1 fruit fly cellular context compared by ENCODE assay signal in genomic region chr3L:22847679-22848118, dm6.
A peak's percentile ranks its signal among the peaks of the same experiment; 100 is the strongest.
TF ChIP-seq lines count a peak whose summit lies in the region.

No protein-coding gene starts in this region.

TF ChIP-seq in whole organism, embryonic, 481 proteins besides CTCF, POLR2A, EP300 and RAD21 (continued from another document and continues in another):
- TF ChIP-seq ci (GFP tag; IDR thresholded peaks at IDR 0.05; lab: Robert Waterston, UW) = peak; percentile 21; the same call in 1 of the 3 replicates
- TF ChIP-seq CG2889 (GFP tag; IDR thresholded peaks at IDR 0.05; lab: Robert Waterston, UW) = no peak
- TF ChIP-seq Dip3 (GFP tag; optimal IDR thresholded peaks at IDR 0.05; lab: Kevin White, UChicago) = no peak
- peak; percentile 4 for TF ChIP-seq CG15269 (tag; optimal IDR thresholded peaks at IDR 0.05; lab: Kevin White, UChicago)
- no peak for TF ChIP-seq Sin3A (optimal IDR thresholded peaks at IDR 0.05; lab: Kevin White, UChicago)
- peak; percentile 8 for TF ChIP-seq CG13894 (tag; optimal IDR thresholded peaks at IDR 0.05; lab: Kevin White, UChicago)
- TF ChIP-seq CG3065 (GFP tag; optimal IDR thresholded peaks at IDR 0.05; lab: Kevin White, UChicago) = no peak
- TF ChIP-seq ac (GFP tag; optimal IDR thresholded peaks at IDR 0.05; lab: Kevin White, UChicago) = no peak
- no peak for TF ChIP-seq shn (GFP tag; optimal IDR thresholded peaks at IDR 0.05; lab: Kevin White, UChicago)
- no peak for TF ChIP-seq CG12236 (GFP tag; optimal IDR thresholded peaks at IDR 0.05; lab: Kevin White, UChicago)
- TF ChIP-seq Ptx1 (GFP tag; IDR thresholded peaks at IDR 0.05; lab: Robert Waterston, UW) = no peak
- TF ChIP-seq NK7.1 (GFP tag; optimal IDR thresholded peaks at IDR 0.05; lab: Kevin White, UChicago) = no peak
- TF ChIP-seq lmd (GFP tag; IDR thresholded peaks at IDR 0.05; lab: Robert Waterston, UW) = no peak
- TF ChIP-seq CG16779 (GFP tag; IDR thresholded peaks at IDR 0.05; lab: Robert Waterston, UW) = no peak
- TF ChIP-seq dpn (GFP tag; optimal IDR thresholded peaks at IDR 0.05; lab: Kevin White, UChicago) = no peak
- TF ChIP-seq CG6683 (GFP tag; optimal IDR thresholded peaks at IDR 0.05; lab: Kevin White, UChicago) = no peak
- TF ChIP-seq trh (GFP tag; optimal IDR thresholded peaks at IDR 0.05; lab: Kevin White, UChicago) = no peak
- no peak for TF ChIP-seq CG10543 (GFP tag; optimal IDR thresholded peaks at IDR 0.05; lab: Kevin White, UChicago)
- TF ChIP-seq CG8765 (GFP tag; IDR thresholded peaks at IDR 0.05; lab: Robert Waterston, UW) = no peak
- no peak for TF ChIP-seq CG9215 (GFP tag; IDR thresholded peaks at IDR 0.05; lab: Robert Waterston, UW)
- TF ChIP-seq Nf-YC (tag; optimal IDR thresholded peaks at IDR 0.05; lab: Kevin White, UChicago) = no peak
- TF ChIP-seq CG12769 (tag; optimal IDR thresholded peaks at IDR 0.05; lab: Kevin White, UChicago) = peak; percentile 49
- TF ChIP-seq CG4424 (GFP tag; optimal IDR thresholded peaks at IDR 0.05; lab: Kevin White, UChicago) = no peak
- TF ChIP-seq oc (tag; optimal IDR thresholded peaks at IDR 0.05; lab: Kevin White, UChicago) = no peak
- TF ChIP-seq crol (GFP tag; IDR thresholded peaks at IDR 0.05; lab: Robert Waterston, UW) = no peak
- no peak for TF ChIP-seq CG3726 (GFP tag; IDR thresholded peaks at IDR 0.05; lab: Robert Waterston, UW)
- no peak for TF ChIP-seq peb (GFP tag; IDR thresholded peaks at IDR 0.05; lab: Robert Waterston, UW)
- TF ChIP-seq CG17912 (GFP tag; optimal IDR thresholded peaks at IDR 0.05; lab: Kevin White, UChicago) = no peak
- no peak for TF ChIP-seq CG13296 (GFP tag; optimal IDR thresholded peaks at IDR 0.05; lab: Kevin White, UChicago)
- peak; percentile 31 for TF ChIP-seq pros (GFP tag; optimal IDR thresholded peaks at IDR 0.05; lab: Kevin White, UChicago)
- no peak for TF ChIP-seq CG16863 (GFP tag; optimal IDR thresholded peaks at IDR 0.05; lab: Kevin White, UChicago)
- TF ChIP-seq CG7963 (GFP tag; IDR thresholded peaks at IDR 0.05; lab: Robert Waterston, UW; ENCODE audit: partially characterized antibody) = peak; percentile 92
- TF ChIP-seq H15 (GFP tag; IDR thresholded peaks at IDR 0.05; lab: Robert Waterston, UW) = no peak
- TF ChIP-seq CG10147 (GFP tag; optimal IDR thresholded peaks at IDR 0.05; lab: Kevin White, UChicago) = no peak
- no peak for TF ChIP-seq Hmx (GFP tag; optimal IDR thresholded peaks at IDR 0.05; lab: Kevin White, UChicago)
- TF ChIP-seq phol (tag; optimal IDR thresholded peaks at IDR 0.05; lab: Kevin White, UChicago) = no peak
- no peak for TF ChIP-seq luna (GFP tag; optimal IDR thresholded peaks at IDR 0.05; lab: Kevin White, UChicago)
- no peak for TF ChIP-seq chn (GFP tag; optimal IDR thresholded peaks at IDR 0.05; lab: Kevin White, UChicago)
- no peak for TF ChIP-seq CG10979 (tag; optimal IDR thresholded peaks at IDR 0.05; lab: Kevin White, UChicago)
- no peak for TF ChIP-seq unpg (GFP tag; optimal IDR thresholded peaks at IDR 0.05; lab: Kevin White, UChicago)
- TF ChIP-seq CG12155 (GFP tag; optimal IDR thresholded peaks at IDR 0.05; lab: Kevin White, UChicago) = no peak
- no peak for TF ChIP-seq CG12104 (GFP tag; optimal IDR thresholded peaks at IDR 0.05; lab: Kevin White, UChicago)
- TF ChIP-seq ATbp (GFP tag; optimal IDR thresholded peaks at IDR 0.05; lab: Kevin White, UChicago) = no peak
- no peak for TF ChIP-seq fd3F (GFP tag; optimal IDR thresholded peaks at IDR 0.05; lab: Kevin White, UChicago)
- TF ChIP-seq fd64A (GFP tag; optimal IDR thresholded peaks at IDR 0.05; lab: Kevin White, UChicago) = no peak
- TF ChIP-seq z (GFP tag; IDR thresholded peaks at IDR 0.05; lab: Robert Waterston, UW) = no peak
- no peak for TF ChIP-seq kni (GFP tag; optimal IDR thresholded peaks at IDR 0.05; lab: Kevin White, UChicago)
- TF ChIP-seq YL-1 (GFP tag; optimal IDR thresholded peaks at IDR 0.05; lab: Kevin White, UChicago) = no peak
- TF ChIP-seq Bteb2 (GFP tag; optimal IDR thresholded peaks at IDR 0.05; lab: Kevin White, UChicago) = no peak
- no peak for TF ChIP-seq CG7357 (GFP tag; IDR thresholded peaks at IDR 0.05; lab: Robert Waterston, UW)
- peak; percentile 37; the same call in 1 of the 2 replicates for TF ChIP-seq CG32532 (GFP tag; IDR thresholded peaks at IDR 0.05; lab: Robert Waterston, UW)
- TF ChIP-seq seq (GFP tag; IDR thresholded peaks at IDR 0.05; lab: Robert Waterston, UW) = no peak
- TF ChIP-seq sob (GFP tag; IDR thresholded peaks at IDR 0.05; lab: Robert Waterston, UW) = peak; percentile 33; the same call in 1 of the 2 replicates
- no peak for TF ChIP-seq CG9817 (tag; optimal IDR thresholded peaks at IDR 0.05; lab: Kevin White, UChicago)
- TF ChIP-seq Ets65A (GFP tag; lab: Kevin White, UChicago) = peak; percentile 26
- TF ChIP-seq CG4360 (GFP tag; IDR thresholded peaks at IDR 0.05; lab: Robert Waterston, UW) = no peak
- TF ChIP-seq Lhr (GFP tag; optimal IDR thresholded peaks at IDR 0.05; lab: Kevin White, UChicago) = no peak
- no peak for TF ChIP-seq CG14965 (GFP tag; optimal IDR thresholded peaks at IDR 0.05; lab: Kevin White, UChicago; ENCODE audit: borderline replicate concordance)
- no peak for TF ChIP-seq stc (GFP tag; IDR thresholded peaks at IDR 0.05; lab: Robert Waterston, UW)
- TF ChIP-seq CG9609 (GFP tag; optimal IDR thresholded peaks at IDR 0.05; lab: Kevin White, UChicago) = no peak
- TF ChIP-seq CG5245 (GFP tag; optimal IDR thresholded peaks at IDR 0.05; lab: Kevin White, UChicago) = no peak
- no peak for TF ChIP-seq btn (GFP tag; optimal IDR thresholded peaks at IDR 0.05; lab: Kevin White, UChicago)
- no peak for TF ChIP-seq CG11085 (GFP tag; IDR thresholded peaks at IDR 0.05; lab: Robert Waterston, UW)
- TF ChIP-seq CG2129 (GFP tag; IDR thresholded peaks at IDR 0.05; lab: Robert Waterston, UW; ENCODE audit: partially characterized antibody) = no peak
- TF ChIP-seq CG4854 (GFP tag; optimal IDR thresholded peaks at IDR 0.05; lab: Kevin White, UChicago) = no peak
- no peak for TF ChIP-seq gsb-n (tag; optimal IDR thresholded peaks at IDR 0.05; lab: Kevin White, UChicago)
- no peak for TF ChIP-seq bab2 (GFP tag; optimal IDR thresholded peaks at IDR 0.05; lab: Kevin White, UChicago)
- no peak for TF ChIP-seq ab (GFP tag; optimal IDR thresholded peaks at IDR 0.05; lab: Kevin White, UChicago)
- no peak for TF ChIP-seq CG10565 (GFP tag; optimal IDR thresholded peaks at IDR 0.05; lab: Kevin White, UChicago)
- TF ChIP-seq CG10274 (GFP tag; optimal IDR thresholded peaks at IDR 0.05; lab: Kevin White, UChicago) = no peak
- TF ChIP-seq Atf3 (GFP tag; optimal IDR thresholded peaks at IDR 0.05; lab: Kevin White, UChicago) = no peak
- TF ChIP-seq ind (GFP tag; optimal IDR thresholded peaks at IDR 0.05; lab: Kevin White, UChicago) = no peak
- peak; percentile 60 for TF ChIP-seq sens (GFP tag; lab: Kevin White, UChicago)
- no peak for TF ChIP-seq Xbp1 (GFP tag; optimal IDR thresholded peaks at IDR 0.05; lab: Kevin White, UChicago)
- TF ChIP-seq Meics (GFP tag; optimal IDR thresholded peaks at IDR 0.05; lab: Kevin White, UChicago) = no peak
- TF ChIP-seq Hr51 (GFP tag; optimal IDR thresholded peaks at IDR 0.05; lab: Kevin White, UChicago) = no peak
- peak; percentile 95 for TF ChIP-seq bbx (GFP tag; IDR thresholded peaks at IDR 0.05; lab: Robert Waterston, UW; ENCODE audit: partially characterized antibody)
- TF ChIP-seq CG7928 (GFP tag; optimal IDR thresholded peaks at IDR 0.05; lab: Kevin White, UChicago) = no peak
- TF ChIP-seq CG17568 (GFP tag; optimal IDR thresholded peaks at IDR 0.05; lab: Kevin White, UChicago) = no peak
- no peak for TF ChIP-seq Trl (optimal IDR thresholded peaks at IDR 0.05; lab: Kevin White, UChicago)
- TF ChIP-seq Trl (GFP tag; optimal IDR thresholded peaks at IDR 0.05; lab: Kevin White, UChicago) = no peak
- no peak for TF ChIP-seq pan (optimal IDR thresholded peaks at IDR 0.05; lab: Kevin White, UChicago)
- TF ChIP-seq pan (GFP tag; optimal IDR thresholded peaks at IDR 0.05 in 1 of 2, IDR thresholded peaks at IDR 0.05 in 1 of 2) = no peak
- no peak for TF ChIP-seq dysf (GFP tag; IDR thresholded peaks at IDR 0.05; lab: Robert Waterston, UW)
- TF ChIP-seq CG10431 (GFP tag; optimal IDR thresholded peaks at IDR 0.05; lab: Kevin White, UChicago) = no peak
- no peak for TF ChIP-seq abd-A (tag; optimal IDR thresholded peaks at IDR 0.05; lab: Kevin White, UChicago)
- TF ChIP-seq CG3163 (GFP tag; optimal IDR thresholded peaks at IDR 0.05; lab: Kevin White, UChicago) = no peak
- no peak for TF ChIP-seq Max (GFP tag; optimal IDR thresholded peaks at IDR 0.05; lab: Kevin White, UChicago)
- TF ChIP-seq CG1024 (GFP tag; IDR thresholded peaks at IDR 0.05; lab: Robert Waterston, UW) = no peak
- TF ChIP-seq CG15479 (GFP tag; optimal IDR thresholded peaks at IDR 0.05; lab: Kevin White, UChicago) = no peak
- TF ChIP-seq gcm (GFP tag; optimal IDR thresholded peaks at IDR 0.05; lab: Kevin White, UChicago) = peak; percentile 1
- no peak for TF ChIP-seq kay (GFP tag; optimal IDR thresholded peaks at IDR 0.05; lab: Kevin White, UChicago)
- TF ChIP-seq CG11504 (tag; optimal IDR thresholded peaks at IDR 0.05; lab: Kevin White, UChicago) = no peak
- no peak for TF ChIP-seq Hey (tag; optimal IDR thresholded peaks at IDR 0.05; lab: Kevin White, UChicago)
- TF ChIP-seq ara (GFP tag; IDR thresholded peaks at IDR 0.05; lab: Robert Waterston, UW) = no peak
- TF ChIP-seq trem (tag; optimal IDR thresholded peaks at IDR 0.05; lab: Kevin White, UChicago) = peak; percentile 9
- TF ChIP-seq Vsx1 (GFP tag; optimal IDR thresholded peaks at IDR 0.05; lab: Kevin White, UChicago) = no peak
- TF ChIP-seq CG7745 (tag; optimal IDR thresholded peaks at IDR 0.05; lab: Kevin White, UChicago) = no peak
- TF ChIP-seq Hmr (GFP tag; optimal IDR thresholded peaks at IDR 0.05; lab: Kevin White, UChicago) = no peak
- no peak for TF ChIP-seq CG12659 (GFP tag; optimal IDR thresholded peaks at IDR 0.05; lab: Kevin White, UChicago)
- no peak for TF ChIP-seq H2.0 (GFP tag; IDR thresholded peaks at IDR 0.05; lab: Robert Waterston, UW)
- no peak for TF ChIP-seq CHES-1-like (GFP tag; optimal IDR thresholded peaks at IDR 0.05; lab: Kevin White, UChicago)
- no peak for TF ChIP-seq chm (GFP tag; IDR thresholded peaks at IDR 0.05; lab: Robert Waterston, UW)
- no peak for TF ChIP-seq CG10267 (tag; optimal IDR thresholded peaks at IDR 0.05; lab: Kevin White, UChicago)
- no peak for TF ChIP-seq ewg (GFP tag; optimal IDR thresholded peaks at IDR 0.05; lab: Kevin White, UChicago)
- TF ChIP-seq CG15696 (tag; optimal IDR thresholded peaks at IDR 0.05; lab: Kevin White, UChicago) = no peak
- TF ChIP-seq CG34224 (GFP tag; IDR thresholded peaks at IDR 0.05; lab: Robert Waterston, UW; ENCODE audit: partially characterized antibody) = peak; percentile 70; the same call in 2 of the 3 replicates
- TF ChIP-seq maf-S (GFP tag; optimal IDR thresholded peaks at IDR 0.05; lab: Kevin White, UChicago) = no peak
- no peak for TF ChIP-seq sisA (GFP tag; IDR thresholded peaks at IDR 0.05; lab: Robert Waterston, UW)
- TF ChIP-seq cad (GFP tag; optimal IDR thresholded peaks at IDR 0.05; lab: Kevin White, UChicago) = peak; percentile 32
- no peak for TF ChIP-seq pzg (GFP tag; optimal IDR thresholded peaks at IDR 0.05; lab: Kevin White, UChicago)
- TF ChIP-seq al (GFP tag; IDR thresholded peaks at IDR 0.05; lab: Robert Waterston, UW) = no peak
- no peak for TF ChIP-seq Hr39 (optimal IDR thresholded peaks at IDR 0.05; lab: Kevin White, UChicago)
- TF ChIP-seq schlank (tag; optimal IDR thresholded peaks at IDR 0.05; lab: Kevin White, UChicago) = no peak
- TF ChIP-seq MBD-R2 (GFP tag; IDR thresholded peaks at IDR 0.05; lab: Robert Waterston, UW) = no peak
- TF ChIP-seq gfzf (GFP tag; optimal IDR thresholded peaks at IDR 0.05; lab: Kevin White, UChicago) = no peak
- TF ChIP-seq nerfin-1 (tag; optimal IDR thresholded peaks at IDR 0.05; lab: Kevin White, UChicago) = no peak
- no peak for TF ChIP-seq Atf6 (GFP tag; IDR thresholded peaks at IDR 0.05; lab: Robert Waterston, UW)
- no peak for TF ChIP-seq bcd (GFP tag; optimal IDR thresholded peaks at IDR 0.05; lab: Kevin White, UChicago)
- TF ChIP-seq sim (GFP tag; IDR thresholded peaks at IDR 0.05; lab: Robert Waterston, UW) = 0 out of 2 replicates have a peak, but pooled peaks have one; percentile 29
- TF ChIP-seq CG31388 (GFP tag; optimal IDR thresholded peaks at IDR 0.05; lab: Kevin White, UChicago) = no peak
- TF ChIP-seq CG31224 (GFP tag; IDR thresholded peaks at IDR 0.05; lab: Robert Waterston, UW) = no peak
- no peak for TF ChIP-seq CG7556 (GFP tag; optimal IDR thresholded peaks at IDR 0.05; lab: Kevin White, UChicago)
- no peak for TF ChIP-seq Mrtf (GFP tag; IDR thresholded peaks at IDR 0.05; lab: Robert Waterston, UW)
- TF ChIP-seq Sox100B (GFP tag; optimal IDR thresholded peaks at IDR 0.05; lab: Kevin White, UChicago) = no peak
- TF ChIP-seq Dip2 (GFP tag; IDR thresholded peaks at IDR 0.05; lab: Robert Waterston, UW) = no peak
- no peak for TF ChIP-seq en (GFP tag; optimal IDR thresholded peaks at IDR 0.05; lab: Kevin White, UChicago)
- TF ChIP-seq CG10654 (GFP tag; optimal IDR thresholded peaks at IDR 0.05; lab: Kevin White, UChicago) = no peak
- TF ChIP-seq pum (GFP tag; optimal IDR thresholded peaks at IDR 0.05; lab: Kevin White, UChicago) = no peak
- peak; percentile 7; the same call in 1 of the 3 replicates for TF ChIP-seq gce (GFP tag; IDR thresholded peaks at IDR 0.05; lab: Robert Waterston, UW)
- no peak for TF ChIP-seq CG8478 (optimal IDR thresholded peaks at IDR 0.05; lab: Kevin White, UChicago)
- no peak for TF ChIP-seq jumu (GFP tag; optimal IDR thresholded peaks at IDR 0.05; lab: Kevin White, UChicago)
- peak; percentile 98 for TF ChIP-seq CG6791 (GFP tag; IDR thresholded peaks at IDR 0.05; lab: Robert Waterston, UW; ENCODE audit: partially characterized antibody)
- peak; percentile 4 for TF ChIP-seq CG18262 (tag; optimal IDR thresholded peaks at IDR 0.05; lab: Kevin White, UChicago)
- TF ChIP-seq CG17361 (GFP tag; IDR thresholded peaks at IDR 0.05; lab: Robert Waterston, UW) = no peak
- 0 out of 2 replicates have a peak, but pooled peaks have one; percentile 15 for TF ChIP-seq CG17328 (GFP tag; IDR thresholded peaks at IDR 0.05; lab: Robert Waterston, UW)
- TF ChIP-seq Gug (GFP tag; IDR thresholded peaks at IDR 0.05; lab: Robert Waterston, UW) = 0 out of 4 replicates have a peak, but pooled peaks have one; percentile 35
- no peak for TF ChIP-seq croc (GFP tag; conservative IDR thresholded peaks at IDR 0.05; lab: Robert Waterston, UW)
- no peak for TF ChIP-seq CG1832 (GFP tag; optimal IDR thresholded peaks at IDR 0.05; lab: Kevin White, UChicago)
- TF ChIP-seq CG2712 (tag; optimal IDR thresholded peaks at IDR 0.05; lab: Kevin White, UChicago) = peak; percentile 17
